Worm (Caenorhabditis elegans) whole organism, L2 larva: ENCODE data around the gene srp-2.
A peak's percentile ranks its signal among the peaks of the same experiment; 100 is the strongest.

Experiments
- C34F6.9 ChIP-seq: fragments of 150-350 bp; optimal IDR thresholded peaks from 2 replicates; lab custom pipeline; 2014; ENCODE audit warnings: missing biosample characterization, missing genetic modification characterization
- F13H6.1 ChIP-seq: sonication (generic microtip); optimal IDR thresholded peaks from 2 replicates; lab custom pipeline; 2016; ENCODE audit warnings: missing genetic modification characterization, missing compliant biosample characterization
- R02D3.7 ChIP-seq: fragments of 150-350 bp; optimal IDR thresholded peaks from 2 replicates; lab custom pipeline; 2014; ENCODE audit warnings: missing biosample characterization, missing genetic modification characterization
- Y55F3AM.14 ChIP-seq: fragments of 200-800 bp; sonication (Bioruptor generic); optimal IDR thresholded peaks from 2 replicates; lab custom pipeline; 2018; ENCODE audit warnings: mild to moderate bottlenecking, missing genetic modification characterization, missing compliant biosample characterization
- ZK546.5 ChIP-seq: sonication (generic microtip); optimal IDR thresholded peaks from 2 replicates; lab custom pipeline; 2017; ENCODE audit warnings: missing biosample characterization, missing genetic modification characterization
- alr-1 ChIP-seq: fragments of 150-350 bp; optimal IDR thresholded peaks from 2 replicates; lab custom pipeline; 2014; ENCODE audit warnings: missing biosample characterization, missing genetic modification characterization
- aly-2 ChIP-seq: fragments of 150-350 bp; optimal IDR thresholded peaks from 2 replicates; lab custom pipeline; 2014; ENCODE audit warnings: missing biosample characterization, missing genetic modification characterization
- ama-1 ChIP-seq: fragments of 150-350 bp; optimal IDR thresholded peaks from 2 replicates; lab custom pipeline; 2018; ENCODE audit warnings: inconsistent platforms
- blmp-1 ChIP-seq: sonication (generic microtip); optimal IDR thresholded peaks from 2 replicates; lab custom pipeline; 2017; ENCODE audit warnings: missing genetic modification characterization, mild to moderate bottlenecking, missing compliant biosample characterization, antibody characterized with exemption, moderate library complexity; ENCODE audit not compliant: insufficient read depth
- ceh-16 ChIP-seq: fragments of 150-350 bp; optimal IDR thresholded peaks from 2 replicates; lab custom pipeline; 2014; ENCODE audit warnings: missing biosample characterization, missing genetic modification characterization
- ceh-82 ChIP-seq: fragments of 150-350 bp; optimal IDR thresholded peaks from 2 replicates; lab custom pipeline; 2014; ENCODE audit warnings: missing biosample characterization, missing genetic modification characterization
- crh-2 ChIP-seq: sonication (generic microtip); optimal IDR thresholded peaks from 2 replicates; lab custom pipeline; 2017; ENCODE audit warnings: missing biosample characterization, missing genetic modification characterization
- dmd-4 ChIP-seq: sonication (generic microtip); optimal IDR thresholded peaks from 2 replicates; lab custom pipeline; 2017; ENCODE audit warnings: missing biosample characterization, missing genetic modification characterization
- egl-27 ChIP-seq: sonication (generic microtip); optimal IDR thresholded peaks from 3 replicates; lab custom pipeline; 2017; ENCODE audit warnings: missing biosample characterization, missing genetic modification reagents, missing genetic modification characterization
- elt-1 ChIP-seq: fragments of 150-350 bp; optimal IDR thresholded peaks from 2 replicates; lab custom pipeline; 2014; ENCODE audit warnings: missing biosample characterization, missing genetic modification characterization
- fos-1 ChIP-seq: fragments of 150-350 bp; optimal IDR thresholded peaks from 2 replicates; lab custom pipeline; 2014; ENCODE audit warnings: missing biosample characterization, missing genetic modification characterization
- gmeb-1 ChIP-seq: fragments of 150-350 bp; optimal IDR thresholded peaks from 2 replicates; lab custom pipeline; 2014; ENCODE audit warnings: missing biosample characterization, missing genetic modification characterization
- lin-11 ChIP-seq: fragments of 150-350 bp; sonication (generic microtip); optimal IDR thresholded peaks from 2 replicates; lab custom pipeline; 2014; ENCODE audit warnings: missing biosample characterization, missing genetic modification characterization, inconsistent platforms, mixed read lengths
- lin-13 ChIP-seq: fragments of 150-350 bp; optimal IDR thresholded peaks from 2 replicates; lab custom pipeline; 2014; ENCODE audit warnings: missing biosample characterization, missing genetic modification reagents, missing genetic modification characterization
- lsy-2 ChIP-seq, 2 experiments: fragments of 150-350 bp in 1 of 2; sonication (generic microtip) in 1 of 2; optimal IDR thresholded peaks; 2 replicates each; lab custom pipeline; 2014 to 2017; ENCODE audit warnings: missing biosample characterization in 2 of 2, missing genetic modification characterization in 2 of 2
- mab-5 ChIP-seq: fragments of 150-350 bp; optimal IDR thresholded peaks from 2 replicates; lab custom pipeline; 2014; ENCODE audit warnings: missing biosample characterization, missing genetic modification characterization
- mdl-1 ChIP-seq, 2 experiments: fragments of 150-350 bp in 1 of 2; sonication (generic microtip) in 1 of 2; optimal IDR thresholded peaks; 2 replicates each; lab custom pipeline; 2017; ENCODE audit warnings: missing biosample characterization in 2 of 2, missing genetic modification characterization in 2 of 2
- nhr-11 ChIP-seq: fragments of 150-350 bp; optimal IDR thresholded peaks from 2 replicates; lab custom pipeline; 2014; ENCODE audit warnings: missing biosample characterization, missing genetic modification characterization
- nhr-12 ChIP-seq: fragments of 150-350 bp; optimal IDR thresholded peaks from 2 replicates; lab custom pipeline; 2014; ENCODE audit warnings: missing biosample characterization, missing genetic modification characterization
- nhr-129 ChIP-seq: fragments of 150-350 bp; optimal IDR thresholded peaks from 2 replicates; lab custom pipeline; 2014; ENCODE audit warnings: missing biosample characterization, missing genetic modification characterization
- nhr-21 ChIP-seq: fragments of 150-350 bp; optimal IDR thresholded peaks from 2 replicates; lab custom pipeline; 2014; ENCODE audit warnings: missing biosample characterization, missing genetic modification characterization
- nhr-237 ChIP-seq: fragments of 150-350 bp; optimal IDR thresholded peaks from 2 replicates; lab custom pipeline; 2014; ENCODE audit warnings: missing biosample characterization, missing genetic modification characterization
- nhr-25 ChIP-seq: fragments of 150-350 bp; sonication (generic microtip); optimal IDR thresholded peaks from 3 replicates; lab custom pipeline; 2014; ENCODE audit warnings: missing biosample characterization, missing genetic modification characterization
- nhr-6 ChIP-seq: fragments of 150-350 bp; optimal IDR thresholded peaks from 2 replicates; lab custom pipeline; 2014; ENCODE audit warnings: missing biosample characterization, missing genetic modification characterization
- nhr-77 ChIP-seq: fragments of 150-350 bp; optimal IDR thresholded peaks from 2 replicates; lab custom pipeline; 2014; ENCODE audit warnings: missing biosample characterization, missing genetic modification characterization
- sem-4 ChIP-seq: fragments of 150-350 bp; optimal IDR thresholded peaks from 2 replicates; lab custom pipeline; 2014; ENCODE audit warnings: missing biosample characterization, missing genetic modification reagents, missing genetic modification characterization
- sma-3 ChIP-seq: sonication (generic microtip); optimal IDR thresholded peaks from 2 replicates; lab custom pipeline; 2016; ENCODE audit warnings: missing genetic modification reagents, missing genetic modification characterization, missing compliant biosample characterization
- sma-9 ChIP-seq, 2 experiments: fragments of 150-350 bp in 1 of 2; sonication (generic microtip) in 1 of 2; optimal IDR thresholded peaks; 2 replicates each; lab custom pipeline; 2014 to 2016; ENCODE audit warnings: missing genetic modification characterization in 2 of 2, mild to moderate bottlenecking in 1 of 2, missing biosample characterization in 1 of 2, missing compliant biosample characterization in 1 of 2, missing genetic modification reagents in 1 of 2, moderate library complexity in 1 of 2
- unc-55 ChIP-seq: fragments of 150-350 bp; sonication (generic microtip); optimal IDR thresholded peaks from 3 replicates; lab custom pipeline; 2014; ENCODE audit warnings: missing biosample characterization, missing genetic modification reagents, missing genetic modification characterization
- zag-1 ChIP-seq: fragments of 150-350 bp; optimal IDR thresholded peaks from 2 replicates; lab custom pipeline; 2014; ENCODE audit warnings: missing biosample characterization, missing genetic modification characterization
- ztf-1 ChIP-seq: fragments of 200-800 bp; sonication (Bioruptor generic); conservative IDR thresholded peaks from 2 replicates; pipeline ENCODE4 v1.3.6; 2022; ENCODE audit warnings: missing genetic modification characterization, missing compliant biosample characterization
- ztf-11 ChIP-seq: sonication (generic microtip); optimal IDR thresholded peaks from 2 replicates; lab custom pipeline; 2017; ENCODE audit warnings: missing biosample characterization, missing genetic modification characterization
- ztf-4 ChIP-seq: fragments of 150-350 bp; optimal IDR thresholded peaks from 2 replicates; lab custom pipeline; 2014; ENCODE audit warnings: missing biosample characterization, missing genetic modification characterization

The srp-2 gene

ce11 chrV:724470-724890 lies 38.0 kb upstream of the srp-2 start:
- TF ChIP-seq sem-4 (tag; lab: Kevin White, UChicago) (no peak), sma-3 (GFP tag; lab: Kevin White, UChicago) (peak; percentile 31)
- TF ChIP-seq, all 48 proteins: peak for 1

- TF ChIP-seq mdl-1 (tag; optimal IDR thresholded peaks at IDR 0.05; lab: Kevin White, UChicago) (no peak), nhr-21 (tag; lab: Kevin White, UChicago) (peak; percentile 16), ama-1 (peak; percentile 92), nhr-129 (tag; lab: Kevin White, UChicago) (peak; percentile 35), ztf-4 (no peak), lin-11 (tag; lab: Kevin White, UChicago) (peak; percentile 13), Y55F3AM.14 (GFP tag; lab: Kevin White, UChicago) (peak; percentile 14), sma-9 (GFP tag; optimal IDR thresholded peaks at IDR 0.05; lab: Kevin White, UChicago) (peak; percentile 41), sma-9 (tag; optimal IDR thresholded peaks at IDR 0.05; lab: Kevin White, UChicago) (no peak)
Observed at ce11 chrV:724946-725806, 37.3 kb upstream of the srp-2 start.

ce11 chrV:725807-726572 lies 36.5 kb upstream of the srp-2 start:
- TF ChIP-seq ama-1 (peak; percentile 94), crh-2 (tag; lab: Kevin White, UChicago) (peak; percentile 14), ceh-16 (tag; lab: Kevin White, UChicago) (no peak), blmp-1 (tag; lab: Kevin White, UChicago) (no peak), nhr-129 (tag; lab: Kevin White, UChicago) (no peak), ceh-82 (no peak), R02D3.7 (tag; lab: Kevin White, UChicago) (no peak), gmeb-1 (no peak), nhr-237 (tag; lab: Kevin White, UChicago) (no peak), ZK546.5 (no peak), sem-4 (tag; lab: Kevin White, UChicago) (no peak), nhr-21 (tag; lab: Kevin White, UChicago) (no peak), unc-55 (no peak), egl-27 (tag; lab: Kevin White, UChicago) (no peak), fos-1 (no peak), Y55F3AM.14 (GFP tag; lab: Kevin White, UChicago) (peak; percentile 27), nhr-6 (tag; lab: Kevin White, UChicago) (no peak), nhr-77 (tag; lab: Kevin White, UChicago) (no peak), nhr-25 (tag; lab: Kevin White, UChicago) (no peak), lin-11 (tag; lab: Kevin White, UChicago) (no peak), sma-9 (GFP tag; optimal IDR thresholded peaks at IDR 0.05; lab: Kevin White, UChicago) (no peak), sma-9 (tag; optimal IDR thresholded peaks at IDR 0.05; lab: Kevin White, UChicago) (no peak), alr-1 (tag; lab: Kevin White, UChicago) (no peak), dmd-4 (tag; lab: Kevin White, UChicago) (no peak), lsy-2 (tag; optimal IDR thresholded peaks at IDR 0.05; lab: Kevin White, UChicago) (peak in 1 of 2 experiments; percentile 29), elt-1 (no peak), ztf-11 (no peak), zag-1 (tag; lab: Kevin White, UChicago) (no peak), ztf-1 (GFP tag; lab: Robert Waterston, UW) (no peak), ztf-4 (no peak), F13H6.1 (tag; lab: Kevin White, UChicago) (no peak), lin-13 (GFP tag; lab: Kevin White, UChicago) (no peak), mab-5 (tag; lab: Kevin White, UChicago) (no peak), C34F6.9 (tag; lab: Kevin White, UChicago) (no peak), nhr-11 (no peak), nhr-12 (tag; lab: Kevin White, UChicago) (no peak), aly-2 (tag; lab: Kevin White, UChicago) (no peak)
